Worm (Caenorhabditis elegans): ENCODE data around the gene Y57G11C.1130.

The Y57G11C.1130 gene

ce11 chrIV:14764719-14765173, 17.6 kb upstream of the Y57G11C.1130 start (continued):
- TF ChIP-seq F39B2.1 (GFP tag; IDR thresholded peaks at IDR 0.05): 0 out of 2 replicates have a peak, but pooled peaks have one; percentile 14
- TF ChIP-seq akir-1 (GFP tag; optimal IDR thresholded peaks at IDR 0.05): no peak
- TF ChIP-seq ceh-100 (GFP tag; IDR thresholded peaks at IDR 0.05): peak; percentile 70
- no peak for TF ChIP-seq ets-4 (GFP tag; optimal IDR thresholded peaks at IDR 0.05)
- TF ChIP-seq tbx-9 (tag; optimal IDR thresholded peaks at IDR 0.05; ENCODE audit: borderline replicate concordance): no peak
- peak; percentile 25 for TF ChIP-seq efl-1 (GFP tag; optimal IDR thresholded peaks at IDR 0.05)
- TF ChIP-seq ztf-22 (GFP tag; optimal IDR thresholded peaks at IDR 0.05): no peak
- TF ChIP-seq lsl-1 (GFP tag; optimal IDR thresholded peaks at IDR 0.05): peak; percentile 96
- TF ChIP-seq athp-1 (tag; optimal IDR thresholded peaks at IDR 0.05): peak; percentile 21
- TF ChIP-seq hlh-12 (tag; optimal IDR thresholded peaks at IDR 0.05): no peak
- TF ChIP-seq ztf-6 (GFP tag; IDR thresholded peaks at IDR 0.05): no peak
- no peak for TF ChIP-seq F57A8.1 (GFP tag; optimal IDR thresholded peaks at IDR 0.05)
- no peak for TF ChIP-seq somi-1 (GFP tag; optimal IDR thresholded peaks at IDR 0.05)
- no peak for TF ChIP-seq let-526 (GFP tag; IDR thresholded peaks at IDR 0.05)
- TF ChIP-seq fkh-3 (tag; optimal IDR thresholded peaks at IDR 0.05): no peak
- peak; percentile 71 for TF ChIP-seq Y53G8AR.9 (GFP tag; conservative IDR thresholded peaks at IDR 0.05)
- peak; percentile 38 for TF ChIP-seq F23B12.7 (tag; optimal IDR thresholded peaks at IDR 0.05; ENCODE audit: insufficient read depth)
- no peak for TF ChIP-seq ztf-26 (tag; optimal IDR thresholded peaks at IDR 0.05)
- no peak for TF ChIP-seq rec-8 (tag; optimal IDR thresholded peaks at IDR 0.05)
- no peak for TF ChIP-seq rpc-1 (optimal IDR thresholded peaks at IDR 0.05)
- peak; percentile 7 for TF ChIP-seq rpc-1 (tag; optimal IDR thresholded peaks at IDR 0.05)
- TF ChIP-seq Y79H2A.3 (GFP tag; conservative IDR thresholded peaks at IDR 0.05): 0 out of 2 replicates have a peak, but pooled peaks have one; percentile 12
- TF ChIP-seq nhr-120 (GFP tag; IDR thresholded peaks at IDR 0.05): no peak
- no peak for TF ChIP-seq let-607 (tag; optimal IDR thresholded peaks at IDR 0.05)
- no peak for TF ChIP-seq ccch-3 (GFP tag; optimal IDR thresholded peaks at IDR 0.05)
- no peak for TF ChIP-seq cebp-2 (GFP tag; IDR thresholded peaks at IDR 0.05)
- no peak for TF ChIP-seq B0261.1 (tag; optimal IDR thresholded peaks at IDR 0.05)
- no peak for TF ChIP-seq pha-4 (tag; optimal IDR thresholded peaks at IDR 0.05)
- no peak for TF ChIP-seq cebp-1 (GFP tag; IDR thresholded peaks at IDR 0.05)
- no peak for TF ChIP-seq cebp-1 (tag; optimal IDR thresholded peaks at IDR 0.05)
- TF ChIP-seq lin-54 (GFP tag; optimal IDR thresholded peaks at IDR 0.05): peak; percentile 70
- TF ChIP-seq nfyb-1 (GFP tag; IDR thresholded peaks at IDR 0.05): peak; percentile 68; the same call in 1 of the 2 replicates
- TF ChIP-seq hsf-1 (GFP tag; IDR thresholded peaks at IDR 0.05): peak; percentile 57
- peak; percentile 96 for TF ChIP-seq snpc-1.1 (tag; optimal IDR thresholded peaks at IDR 0.05; ENCODE audit: insufficient read depth)
- TF ChIP-seq madf-10 (tag; optimal IDR thresholded peaks at IDR 0.05): no peak
- no peak for TF ChIP-seq zim-3 (tag; optimal IDR thresholded peaks at IDR 0.05)
- peak; percentile 13 for TF ChIP-seq tlf-1 (GFP tag; optimal IDR thresholded peaks at IDR 0.05)
- TF ChIP-seq Y53F4B.3 (GFP tag; IDR thresholded peaks at IDR 0.05): peak; percentile 72
- TF ChIP-seq egl-18 (GFP tag; IDR thresholded peaks at IDR 0.05): no peak
- TF ChIP-seq F10E7.11 (tag; optimal IDR thresholded peaks at IDR 0.05): no peak
- TF ChIP-seq ceh-91 (GFP tag; IDR thresholded peaks at IDR 0.05): peak; percentile 63; the same call in 1 of the 2 replicates
- 0 out of 2 replicates have a peak, but pooled peaks have one; percentile 43 for TF ChIP-seq K11D2.4 (GFP tag; IDR thresholded peaks at IDR 0.05)
- no peak for TF ChIP-seq F52B5.7 (tag; optimal IDR thresholded peaks at IDR 0.05)
- no peak for TF ChIP-seq nhr-80 (tag; optimal IDR thresholded peaks at IDR 0.05)
- TF ChIP-seq nhr-90 (tag; optimal IDR thresholded peaks at IDR 0.05): no peak
- 0 out of 2 replicates have a peak, but pooled peaks have one; percentile 26 for TF ChIP-seq Y56A3A.18 (GFP tag; IDR thresholded peaks at IDR 0.05)
- TF ChIP-seq snpc-1.3 (tag; optimal IDR thresholded peaks at IDR 0.05; ENCODE audit: insufficient read depth): peak; percentile 95
- TF ChIP-seq F49E8.2 (tag; optimal IDR thresholded peaks at IDR 0.05; ENCODE audit: insufficient read depth): peak; percentile 71

All from whole organism, young adult.